Fruit fly (Drosophila melanogaster) whole organism, prepupa: ENCODE data around the gene TP53INP.

Experiments
- Blimp-1 ChIP-seq: fragments of 200-800 bp; sonication (Bioruptor generic); optimal IDR thresholded peaks from 3 replicates; lab custom pipeline; 2017; ENCODE audit warnings: missing biosample characterization, missing genetic modification characterization, mild to moderate bottlenecking, moderate library complexity, missing genetic modification reagents
- CG10669 ChIP-seq: fragments of 200-800 bp; sonication (Bioruptor generic); optimal IDR thresholded peaks from 3 replicates; lab custom pipeline; 2018; ENCODE audit warnings: missing biosample characterization, mild to moderate bottlenecking, missing genetic modification characterization, moderate library complexity
- CG11294 ChIP-seq: fragments of 200-800 bp; sonication (Bioruptor generic); IDR thresholded peaks from 2 replicates; pipeline ENCODE4 v1.3.6; 2022; ENCODE audit warnings: missing biosample characterization, missing genetic modification characterization
- CG11762 ChIP-seq: fragments of 200-800 bp; sonication (Bioruptor generic); optimal IDR thresholded peaks from 3 replicates; lab custom pipeline; 2016; ENCODE audit warnings: missing biosample characterization, missing genetic modification characterization; ENCODE audit not compliant: insufficient read depth
- CG15336 ChIP-seq: fragments of 200-800 bp; sonication (Bioruptor generic); IDR thresholded peaks from 2 replicates; pipeline ENCODE4 v1.3.6; 2022; ENCODE audit warnings: missing biosample characterization, missing genetic modification characterization
- CG32006 ChIP-seq: fragments of 200-800 bp; sonication (Bioruptor generic); optimal IDR thresholded peaks from 3 replicates; lab custom pipeline; 2017; ENCODE audit warnings: missing biosample characterization, mild to moderate bottlenecking, missing genetic modification characterization
- CG3919 ChIP-seq: fragments of 200-800 bp; sonication (Bioruptor generic); optimal IDR thresholded peaks from 3 replicates; lab custom pipeline; 2016; ENCODE audit warnings: missing biosample characterization, missing genetic modification characterization
- CG6163 ChIP-seq: fragments of 200-800 bp; sonication (Bioruptor generic); IDR thresholded peaks from 3 replicates; pipeline ENCODE4 v1.3.6; 2022; ENCODE audit warnings: missing biosample characterization, missing genetic modification characterization
- CG6792 ChIP-seq: fragments of 200-800 bp; sonication (Bioruptor generic); optimal IDR thresholded peaks from 3 replicates; lab custom pipeline; 2016; ENCODE audit warnings: missing biosample characterization, missing genetic modification characterization
- CG6854 ChIP-seq: fragments of 200-800 bp; sonication (Bioruptor generic); optimal IDR thresholded peaks from 2 replicates; lab custom pipeline; 2017; ENCODE audit warnings: missing biosample characterization, mild to moderate bottlenecking, missing genetic modification characterization
- CG8632 ChIP-seq: fragments of 200-800 bp; sonication (Bioruptor generic); optimal IDR thresholded peaks from 3 replicates; lab custom pipeline; 2016; ENCODE audit warnings: missing biosample characterization, missing genetic modification characterization
- Eip78C ChIP-seq: fragments of 200-800 bp; sonication (Bioruptor generic); peaks from one replicate; lab custom pipeline; 2016; ENCODE audit warnings: missing biosample characterization, missing genetic modification characterization
- Hr39 ChIP-seq: fragments of 200-800 bp; sonication (Bioruptor generic); optimal IDR thresholded peaks from 2 replicates; lab custom pipeline; 2016; ENCODE audit warnings: missing biosample characterization, missing genetic modification characterization
- Lpt ChIP-seq: fragments of 200-800 bp; sonication (Bioruptor generic); optimal IDR thresholded peaks from 3 replicates; lab custom pipeline; 2016; ENCODE audit warnings: missing biosample characterization, missing genetic modification characterization
- Smox ChIP-seq: fragments of 200-800 bp; sonication (Bioruptor generic); optimal IDR thresholded peaks from 3 replicates; lab custom pipeline; 2016; ENCODE audit warnings: missing biosample characterization, missing genetic modification characterization
- Sox14 ChIP-seq: fragments of 200-800 bp; sonication (Bioruptor generic); optimal IDR thresholded peaks from 3 replicates; lab custom pipeline; 2016; ENCODE audit warnings: missing biosample characterization, missing genetic modification characterization
- achi ChIP-seq: fragments of 200-800 bp; sonication (Bioruptor generic); optimal IDR thresholded peaks from 3 replicates; lab custom pipeline; 2016; ENCODE audit warnings: missing biosample characterization, missing genetic modification characterization
- acj6 ChIP-seq: fragments of 200-800 bp; sonication (Bioruptor generic); optimal IDR thresholded peaks from 3 replicates; lab custom pipeline; 2016; ENCODE audit warnings: missing biosample characterization, missing genetic modification characterization
- cyc ChIP-seq: fragments of 200-800 bp; sonication (Bioruptor generic); optimal IDR thresholded peaks from 3 replicates; lab custom pipeline; 2016; ENCODE audit warnings: missing biosample characterization, missing genetic modification characterization
- eg ChIP-seq: fragments of 200-800 bp; sonication (Bioruptor generic); IDR thresholded peaks from 3 replicates; pipeline ENCODE4 v1.3.6; 2022; ENCODE audit warnings: missing biosample characterization, missing genetic modification characterization
- esn ChIP-seq: fragments of 200-800 bp; sonication (Bioruptor generic); optimal IDR thresholded peaks from 2 replicates; lab custom pipeline; 2016; ENCODE audit warnings: missing biosample characterization, mild to moderate bottlenecking, missing genetic modification characterization, moderate library complexity
- fd85E ChIP-seq: fragments of 200-800 bp; sonication (Bioruptor generic); optimal IDR thresholded peaks from 3 replicates; lab custom pipeline; 2016; ENCODE audit warnings: missing biosample characterization, missing genetic modification characterization
- pdm3 ChIP-seq: fragments of 200-800 bp; sonication (Bioruptor generic); optimal IDR thresholded peaks from 3 replicates; lab custom pipeline; 2016; ENCODE audit warnings: missing biosample characterization, missing genetic modification characterization
- salr ChIP-seq, 2 experiments: fragments of 200-800 bp; sonication (Bioruptor generic); optimal IDR thresholded peaks; 3 replicates each; lab custom pipeline; 2016 to 2018; ENCODE audit warnings: missing biosample characterization in 2 of 2, missing genetic modification characterization in 2 of 2, mild to moderate bottlenecking in 1 of 2
- ss ChIP-seq, 2 experiments: fragments of 200-800 bp; sonication (Bioruptor generic); optimal IDR thresholded peaks; 2 replicates in 1 of 2; 3 replicates in 1 of 2; lab custom pipeline; 2017 to 2018; ENCODE audit warnings: mild to moderate bottlenecking in 2 of 2, missing biosample characterization in 2 of 2, missing genetic modification characterization in 2 of 2, moderate library complexity in 1 of 2
- svp ChIP-seq: fragments of 200-800 bp; sonication (Bioruptor generic); peaks from one replicate; lab custom pipeline; 2016; ENCODE audit warnings: missing biosample characterization, missing genetic modification characterization
- vri ChIP-seq: fragments of 200-800 bp; sonication (Bioruptor generic); optimal IDR thresholded peaks from 3 replicates; lab custom pipeline; 2016; ENCODE audit warnings: missing biosample characterization, mild to moderate bottlenecking, missing genetic modification characterization

TP53INP gene

DNA sequence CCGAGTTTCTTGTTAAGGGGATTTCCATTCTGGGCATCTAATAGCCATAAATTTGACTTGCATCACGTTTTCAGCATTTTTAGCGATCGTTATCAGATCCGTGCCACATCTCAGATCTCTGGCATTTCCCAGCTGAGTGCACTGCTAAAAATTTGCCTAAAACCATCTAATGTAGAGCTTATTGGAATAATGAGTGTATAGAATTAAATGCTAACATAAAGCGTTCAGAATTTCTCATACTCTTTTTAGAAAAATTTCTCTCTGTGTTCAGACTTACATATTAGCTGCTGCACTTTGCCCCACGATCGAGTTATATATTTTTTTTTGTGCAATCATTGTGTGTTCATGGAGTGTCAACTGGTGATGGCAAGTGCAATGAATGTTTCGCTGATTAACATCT is 1.0 kb downstream of the TP53INP start (continued):
- TF ChIP-seq CG11294 (peak; percentile 39; the same call in 1 of the 2 replicates), Eip78C (GFP tag; lab: Kevin White, UChicago) (peak; percentile 85), eg (GFP tag; lab: Robert Waterston, UW) (peak; percentile 74), Hr39 (peak; percentile 45), CG11762 (peak; percentile 3), CG15336 (peak; percentile 78), CG6792 (GFP tag; lab: Kevin White, UChicago) (peak; percentile 17), cyc (peak; percentile 1), Smox (peak; percentile 10), Lpt (GFP tag; lab: Kevin White, UChicago) (peak; percentile 36), CG32006 (GFP tag; lab: Kevin White, UChicago) (peak; percentile 76), svp (peak; percentile 78), fd85E (GFP tag; lab: Kevin White, UChicago) (no peak)

DNA sequence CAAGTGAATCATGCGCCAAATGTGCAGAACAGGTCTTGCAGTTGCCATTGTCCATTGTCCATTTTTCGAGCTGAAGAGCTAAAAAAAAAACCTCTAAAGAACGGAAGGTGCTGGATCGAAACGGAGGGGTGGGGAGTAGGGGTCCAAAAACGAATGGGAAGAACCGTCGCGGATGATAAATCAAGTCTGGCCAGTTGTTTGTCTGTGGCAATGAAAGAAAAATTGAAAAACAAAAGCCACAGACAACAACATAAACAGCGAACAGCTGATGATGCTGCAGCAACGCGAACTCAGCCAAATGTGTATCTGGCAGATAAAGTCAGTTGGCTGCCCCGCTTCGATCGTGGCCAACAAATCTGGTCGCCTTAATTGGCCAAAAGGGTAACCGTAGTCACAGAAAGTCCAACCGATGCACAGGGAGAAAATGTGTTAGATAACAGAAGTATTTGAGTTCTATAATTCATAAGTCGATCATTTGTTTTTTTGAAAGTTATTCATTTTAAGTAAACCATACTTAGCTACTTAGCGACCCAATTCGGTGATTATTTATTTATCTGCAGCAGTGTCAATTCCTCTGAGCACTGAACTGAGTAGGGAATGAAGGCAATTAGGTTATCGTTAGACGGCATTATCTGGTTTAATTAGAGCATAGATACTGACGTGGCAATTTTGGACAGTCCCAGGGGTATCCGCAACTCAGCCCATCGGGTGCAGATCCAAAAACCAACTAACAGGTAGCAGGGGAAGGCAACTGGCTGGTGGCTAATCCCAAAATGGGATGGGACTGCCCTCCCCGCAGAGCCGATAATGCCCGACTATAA is 1.8 kb downstream of the TP53INP start:
- TF ChIP-seq CG32006 (GFP tag; lab: Kevin White, UChicago) (peak; percentile 8), achi (GFP tag; lab: Kevin White, UChicago) (peak; percentile 34), CG8632 (GFP tag; lab: Kevin White, UChicago) (no peak), CG6792 (GFP tag; lab: Kevin White, UChicago) (peak; percentile 10), Blimp-1 (GFP tag; lab: Kevin White, UChicago) (peak; percentile 22), CG15336 (0 out of 2 replicates have a peak, but pooled peaks have one; percentile 14), Smox (peak; percentile 4), esn (GFP tag; lab: Kevin White, UChicago) (peak; percentile 32), CG10669 (peak; percentile 24), Eip78C (GFP tag; lab: Kevin White, UChicago) (peak; percentile 81), Sox14 (GFP tag; lab: Kevin White, UChicago) (peak; percentile 10), CG3919 (peak; percentile 9), Hr39 (peak; percentile 3), svp (peak; percentile 78), CG6854 (no peak), eg (GFP tag; lab: Robert Waterston, UW) (no peak), acj6 (GFP tag; lab: Kevin White, UChicago) (no peak), ss (GFP tag; optimal IDR thresholded peaks at IDR 0.05; lab: Kevin White, UChicago) (peak in 1 of 2 experiments; percentile 36), CG6163 (peak; percentile 16; the same call in 2 of the 3 replicates)

DNA sequence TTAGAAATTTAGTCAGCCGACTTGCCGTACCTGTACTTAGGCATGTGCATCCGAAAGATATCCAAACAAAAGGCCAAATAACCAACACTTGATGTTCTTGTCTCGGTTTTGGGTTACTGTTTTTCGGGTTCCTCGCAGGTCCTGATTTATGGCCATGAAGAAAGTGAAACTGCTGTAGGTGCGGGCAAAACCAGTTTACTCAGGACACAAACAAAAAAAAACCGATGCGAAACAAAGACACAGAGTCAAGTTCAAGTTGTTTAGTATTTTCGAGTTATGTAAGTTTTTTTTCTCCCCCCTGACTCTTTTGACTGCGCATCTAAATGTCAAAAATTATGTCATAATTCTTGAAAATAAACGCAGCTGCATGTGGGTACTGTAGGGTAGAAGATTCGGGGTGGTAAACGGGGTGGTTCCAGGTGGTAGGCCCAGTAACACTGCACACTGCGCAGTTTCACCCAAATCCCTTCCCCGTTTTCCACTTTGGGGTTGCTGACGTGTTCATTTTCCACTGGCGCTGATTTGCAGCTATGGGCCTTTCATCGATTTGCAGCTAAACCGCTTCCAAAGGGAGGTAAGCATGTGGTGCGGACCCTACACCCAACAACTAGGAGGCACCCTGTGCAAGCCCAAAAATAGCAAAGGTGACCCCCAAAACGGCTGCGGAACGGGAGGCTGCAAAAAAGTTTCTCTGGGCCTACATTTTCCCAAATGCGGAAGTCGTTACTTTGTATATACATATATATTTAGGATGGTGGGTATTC is 2.6 kb downstream of the TP53INP start:
- TF ChIP-seq vri (GFP tag; lab: Kevin White, UChicago), result peak; percentile 90
- TF ChIP-seq Blimp-1 (GFP tag; lab: Kevin White, UChicago), result peak; percentile 45
- peak; percentile 0 to 5 for TF ChIP-seq salr (GFP tag; optimal IDR thresholded peaks at IDR 0.05; lab: Kevin White, UChicago)
- no peak for TF ChIP-seq CG6792 (GFP tag; lab: Kevin White, UChicago)

DNA sequence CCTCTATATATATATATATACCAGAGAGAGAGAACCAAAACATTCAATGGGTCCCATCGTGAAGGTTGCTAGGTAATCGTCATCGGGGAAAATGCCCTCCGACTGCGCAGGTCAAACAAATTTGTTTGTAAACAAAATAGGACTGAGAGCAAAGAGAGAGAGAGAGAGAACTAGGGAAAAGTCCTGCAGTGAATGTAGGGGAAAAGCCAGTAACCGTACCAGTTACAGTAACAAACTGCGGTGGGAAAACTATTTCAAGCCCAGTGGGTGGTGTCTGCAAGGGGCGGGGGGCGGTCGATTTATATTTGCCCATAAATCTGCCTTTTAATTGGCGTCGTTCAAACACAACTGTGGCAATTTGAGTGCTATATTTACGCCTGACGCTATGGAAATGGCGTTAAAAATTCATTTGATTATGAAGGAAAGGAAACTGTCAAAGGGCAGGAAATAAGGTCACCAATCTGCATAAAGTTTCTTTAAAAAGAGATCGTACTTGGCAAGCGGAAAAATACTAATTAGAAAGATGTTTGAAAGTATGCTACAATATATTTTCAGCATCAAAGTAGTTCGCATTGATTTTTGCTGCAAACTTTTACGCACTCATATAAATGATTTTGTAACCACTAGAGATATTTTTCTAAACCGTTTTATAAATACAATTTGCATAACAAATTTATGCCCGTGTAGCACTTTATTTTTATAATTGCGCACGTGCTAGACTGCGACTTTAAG is 3.3 kb downstream of the TP53INP start:
- TF ChIP-seq Eip78C (GFP tag; lab: Kevin White, UChicago) (peak; percentile 20), pdm3 (GFP tag; lab: Kevin White, UChicago) (no peak)
